Fruit fly (Drosophila melanogaster) whole organism: ENCODE measurements around the gene CG31546.

Experiments used
- psq ChIP-seq: fragments of >200 bp; optimal IDR thresholded peaks from 2 replicates; lab custom pipeline; 2017
- usp ChIP-seq: fragments of >200 bp; optimal IDR thresholded peaks from 2 replicates; lab custom pipeline; 2017; ENCODE audit warnings: missing biosample characterization, missing genetic modification characterization, mixed read lengths

DNA sequence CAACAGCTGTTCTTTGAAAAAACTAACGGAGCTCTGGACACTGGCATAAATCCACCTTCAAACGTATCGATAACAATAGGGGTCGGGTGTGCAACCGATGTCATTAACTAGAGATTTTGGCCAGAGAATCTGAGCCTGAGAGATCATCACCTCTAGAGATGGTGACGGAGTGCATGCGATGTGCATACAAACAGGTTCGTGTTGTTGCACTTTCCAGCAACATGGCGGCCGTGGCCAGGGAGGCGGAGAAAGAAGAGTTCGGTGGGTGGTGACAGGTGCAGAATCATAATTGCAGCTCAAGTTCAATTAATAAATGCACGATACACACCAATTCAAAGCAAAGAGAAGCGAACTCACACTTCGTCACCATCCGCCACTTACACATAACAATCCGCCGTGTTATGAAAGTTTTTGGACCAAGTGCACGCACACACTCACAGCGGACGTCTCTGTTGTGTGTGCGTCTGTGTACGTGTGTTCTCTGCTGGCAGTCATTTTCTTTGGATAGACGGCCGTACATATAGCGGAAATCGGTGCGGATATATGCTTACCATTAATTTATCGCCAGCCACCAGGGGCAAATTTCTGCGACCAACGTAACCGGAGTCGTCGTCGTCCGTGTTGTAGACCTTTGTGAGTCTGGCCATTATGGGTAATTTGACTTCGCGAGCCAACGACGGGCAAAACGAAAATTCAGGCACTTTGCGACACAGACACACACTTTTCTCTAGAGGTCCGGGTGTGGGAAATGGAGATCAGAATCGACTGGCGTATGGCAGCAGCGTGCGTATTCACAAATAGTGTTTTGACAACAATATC, 23.8 kb upstream of the CG31546 start:
- TF ChIP-seq psq (lab: Kevin White, UChicago), result no peak
- no peak for TF ChIP-seq usp (GFP tag; lab: Kevin White, UChicago)
